Fruit fly (Drosophila melanogaster) whole organism, embryonic: Measurements from ENCODE around the gene CG43322.

Source experiments
- Adf1 ChIP-seq: fragments of 200-800 bp; sonication (Bioruptor generic); IDR thresholded peaks from 2 replicates; pipeline ENCODE4 v1.3.6; 2022; ENCODE audit warnings: missing biosample characterization, missing genetic modification characterization
- CG1024 ChIP-seq: fragments of 200-800 bp; sonication (Bioruptor generic); IDR thresholded peaks from 2 replicates; pipeline ENCODE4 v1.3.6; 2022; ENCODE audit warnings: missing biosample characterization, missing genetic modification characterization
- CG10462 ChIP-seq: fragments of 200-800 bp; sonication (Bioruptor generic); optimal IDR thresholded peaks from 2 replicates; lab custom pipeline; 2016; ENCODE audit warnings: missing biosample characterization, missing genetic modification characterization
- CG10543 ChIP-seq: fragments of 200-800 bp; sonication (Bioruptor generic); optimal IDR thresholded peaks from 3 replicates; lab custom pipeline; 2017; ENCODE audit warnings: missing biosample characterization, mild to moderate bottlenecking, missing genetic modification characterization, moderate library complexity
- CG10565 ChIP-seq: fragments of 200-800 bp; sonication (Bioruptor generic); optimal IDR thresholded peaks from 3 replicates; lab custom pipeline; 2016; ENCODE audit warnings: missing biosample characterization, mild to moderate bottlenecking, missing genetic modification characterization
- CG12071 ChIP-seq: fragments of 200-800 bp; sonication (Bioruptor generic); optimal IDR thresholded peaks from 3 replicates; lab custom pipeline; 2018; ENCODE audit warnings: missing biosample characterization, mild to moderate bottlenecking, missing genetic modification characterization
- CG14710 ChIP-seq: fragments of 200-800 bp; sonication (Bioruptor generic); optimal IDR thresholded peaks from 3 replicates; lab custom pipeline; 2019; ENCODE audit warnings: missing biosample characterization, mild to moderate bottlenecking, missing genetic modification characterization, moderate library complexity
- CG15601 ChIP-seq: fragments of 200-800 bp; sonication (Bioruptor generic); optimal IDR thresholded peaks from 3 replicates; lab custom pipeline; 2019; ENCODE audit warnings: missing biosample characterization, mild to moderate bottlenecking, missing genetic modification characterization, moderate library complexity
- CG1602 ChIP-seq: fragments of 200-800 bp; sonication (Bioruptor generic); optimal IDR thresholded peaks from 3 replicates; lab custom pipeline; 2016; ENCODE audit warnings: missing biosample characterization, missing genetic modification characterization
- CG17612 ChIP-seq: fragments of 200-800 bp; sonication (Bioruptor generic); IDR thresholded peaks from 2 replicates; pipeline ENCODE4 v1.3.6; 2022; ENCODE audit warnings: missing biosample characterization, missing genetic modification characterization
- CG17912 ChIP-seq: fragments of 200-800 bp; sonication (Bioruptor generic); optimal IDR thresholded peaks from 2 replicates; lab custom pipeline; 2018; ENCODE audit warnings: missing biosample characterization, mild to moderate bottlenecking, missing genetic modification characterization
- CG18011 ChIP-seq: fragments of 200-800 bp; sonication (Bioruptor generic); optimal IDR thresholded peaks from 2 replicates; lab custom pipeline; 2017; ENCODE audit warnings: missing biosample characterization, missing genetic modification characterization, mild to moderate bottlenecking, moderate library complexity, missing genotype
- CG30020 ChIP-seq: fragments of 200-800 bp; optimal IDR thresholded peaks from 2 replicates; lab custom pipeline; 2019; ENCODE audit warnings: missing biosample characterization, mild to moderate bottlenecking, missing genetic modification characterization, moderate library complexity
- CG30403 ChIP-seq: fragments of 200-800 bp; sonication (Bioruptor generic); optimal IDR thresholded peaks from 3 replicates; lab custom pipeline; 2016; ENCODE audit warnings: missing biosample characterization, missing genetic modification characterization
- CG33213 ChIP-seq: fragments of 200-800 bp; sonication (Bioruptor generic); optimal IDR thresholded peaks from 3 replicates; lab custom pipeline; 2016; ENCODE audit warnings: missing biosample characterization, missing genetic modification characterization
- CG4424 ChIP-seq: fragments of 200-800 bp; sonication (Bioruptor generic); optimal IDR thresholded peaks from 3 replicates; lab custom pipeline; 2016; ENCODE audit warnings: missing biosample characterization, missing genetic modification characterization
- CG6689 ChIP-seq: fragments of 200-800 bp; sonication (Bioruptor generic); IDR thresholded peaks from 2 replicates; pipeline ENCODE4 v1.3.6; 2022; ENCODE audit warnings: missing biosample characterization, missing genetic modification characterization
- CG6791 ChIP-seq: fragments of 200-800 bp; sonication (Bioruptor generic); IDR thresholded peaks from 3 replicates; pipeline ENCODE4 v1.3.6; 2022; ENCODE audit warnings: missing biosample characterization, missing genetic modification characterization; ENCODE audit not compliant: partially characterized antibody
- CG8281 ChIP-seq: fragments of 200-800 bp; sonication (Bioruptor generic); optimal IDR thresholded peaks from 2 replicates; lab custom pipeline; 2018; ENCODE audit warnings: missing biosample characterization, mild to moderate bottlenecking, missing genetic modification characterization, moderate library complexity
- CG8944 ChIP-seq: fragments of 200-800 bp; sonication (Bioruptor generic); optimal IDR thresholded peaks from 3 replicates; lab custom pipeline; 2016; ENCODE audit warnings: missing biosample characterization, missing genetic modification characterization
- CHES-1-like ChIP-seq: fragments of 200-800 bp; sonication (Bioruptor generic); optimal IDR thresholded peaks from 2 replicates; lab custom pipeline; 2016; ENCODE audit warnings: missing biosample characterization, missing genetic modification characterization
- Chrac-16 ChIP-seq: fragments of 200-800 bp; sonication (Bioruptor generic); optimal IDR thresholded peaks from 3 replicates; lab custom pipeline; 2016; ENCODE audit warnings: missing biosample characterization, missing genetic modification characterization
- D19B ChIP-seq: fragments of 200-800 bp; sonication (Bioruptor generic); optimal IDR thresholded peaks from 2 replicates; lab custom pipeline; 2017; ENCODE audit warnings: missing biosample characterization, mild to moderate bottlenecking, missing genetic modification characterization
- Dip3 ChIP-seq: fragments of 200-800 bp; sonication (Bioruptor generic); optimal IDR thresholded peaks from 3 replicates; lab custom pipeline; 2016; ENCODE audit warnings: missing biosample characterization, missing genetic modification characterization
- Jarid2 ChIP-seq: fragments of 200-800 bp; sonication (Bioruptor generic); optimal IDR thresholded peaks from 3 replicates; lab custom pipeline; 2017; ENCODE audit warnings: mild to moderate bottlenecking, missing biosample characterization, missing genetic modification reagents, missing genetic modification characterization
- NFAT ChIP-seq: fragments of 200-800 bp; sonication (Bioruptor generic); IDR thresholded peaks from 2 replicates; pipeline ENCODE4 v1.3.6; 2022; ENCODE audit warnings: missing biosample characterization, missing genetic modification characterization
- NK7.1 ChIP-seq: fragments of 200-800 bp; sonication (Bioruptor generic); optimal IDR thresholded peaks from 3 replicates; lab custom pipeline; 2016; ENCODE audit warnings: missing biosample characterization, missing genetic modification characterization
- Nf-YA ChIP-seq: fragments of 200-800 bp; sonication (Bioruptor generic); IDR thresholded peaks from 2 replicates; pipeline ENCODE4 v1.3.6; 2022; ENCODE audit warnings: missing biosample characterization, missing genetic modification characterization
- Ssrp ChIP-seq: fragments of 200-800 bp; sonication (Bioruptor generic); optimal IDR thresholded peaks from 2 replicates; lab custom pipeline; 2018; ENCODE audit warnings: missing biosample characterization, mild to moderate bottlenecking, missing genetic modification characterization, moderate library complexity
- Usf ChIP-seq: fragments of 200-800 bp; sonication (Bioruptor generic); optimal IDR thresholded peaks from 2 replicates; lab custom pipeline; 2017; ENCODE audit warnings: missing genotype, missing biosample characterization, missing genetic modification characterization
- btn ChIP-seq: fragments of 200-800 bp; sonication (Bioruptor generic); optimal IDR thresholded peaks from 2 replicates; lab custom pipeline; 2016; ENCODE audit warnings: missing biosample characterization, missing genetic modification characterization
- cad ChIP-seq: fragments of >200 bp; optimal IDR thresholded peaks from 2 replicates; lab custom pipeline; 2017; ENCODE audit warnings: missing biosample characterization, missing genetic modification characterization
- chif ChIP-seq, 2 experiments: fragments of 200-800 bp; sonication (Bioruptor generic); optimal IDR thresholded peaks; 3 replicates each; lab custom pipeline; 2016; ENCODE audit warnings: missing biosample characterization in 2 of 2, missing genetic modification characterization in 2 of 2
- chm ChIP-seq: fragments of 200-800 bp; sonication (Bioruptor generic); IDR thresholded peaks from 2 replicates; pipeline ENCODE4 v1.3.6; 2022; ENCODE audit warnings: missing biosample characterization, missing genetic modification characterization
- danr ChIP-seq: fragments of 200-800 bp; sonication (Bioruptor generic); IDR thresholded peaks from 2 replicates; pipeline ENCODE4 v1.3.6; 2022; ENCODE audit warnings: missing biosample characterization, missing genetic modification characterization
- dati ChIP-seq: fragments of 200-800 bp; sonication (Bioruptor generic); IDR thresholded peaks from 2 replicates; pipeline ENCODE4 v1.3.6; 2022; ENCODE audit warnings: missing biosample characterization, missing genetic modification characterization
- ems ChIP-seq: fragments of 200-800 bp; sonication (Bioruptor generic); optimal IDR thresholded peaks from 3 replicates; lab custom pipeline; 2016; ENCODE audit warnings: missing biosample characterization, missing genetic modification characterization
- fru ChIP-seq: fragments of >200 bp; optimal IDR thresholded peaks from 2 replicates; lab custom pipeline; 2017
- gem ChIP-seq: fragments of 200-800 bp; sonication (Bioruptor generic); optimal IDR thresholded peaks from 2 replicates; lab custom pipeline; 2019; ENCODE audit warnings: missing biosample characterization, mild to moderate bottlenecking, missing genetic modification characterization, moderate library complexity
- grn ChIP-seq: fragments of 200-800 bp; sonication (Bioruptor generic); optimal IDR thresholded peaks from 3 replicates; lab custom pipeline; 2017; ENCODE audit warnings: missing biosample characterization, missing genetic modification characterization
- gro ChIP-seq: fragments of 200-800 bp; sonication (Bioruptor generic); optimal IDR thresholded peaks from 2 replicates; lab custom pipeline; 2016; ENCODE audit warnings: missing biosample characterization, missing genetic modification characterization
- gt ChIP-seq: fragments of 200-800 bp; sonication (Bioruptor generic); IDR thresholded peaks from 2 replicates; pipeline ENCODE4 v1.3.6; 2022; ENCODE audit warnings: missing biosample characterization, missing genetic modification characterization
- ham ChIP-seq: fragments of 200-800 bp; sonication (Bioruptor generic); IDR thresholded peaks from 2 replicates; pipeline ENCODE4 v1.3.6; 2022; ENCODE audit warnings: missing biosample characterization, missing genetic modification characterization
- knrl ChIP-seq: fragments of 200-800 bp; sonication (Bioruptor generic); IDR thresholded peaks from 3 replicates; pipeline ENCODE4 v1.3.6; 2022; ENCODE audit warnings: missing biosample characterization, missing genetic modification characterization; ENCODE audit not compliant: partially characterized antibody
- lilli ChIP-seq: fragments of 200-800 bp; sonication (Bioruptor generic); optimal IDR thresholded peaks from 3 replicates; lab custom pipeline; 2016; ENCODE audit warnings: missing biosample characterization, missing genetic modification characterization
- nmo ChIP-seq: fragments of 200-800 bp; sonication (Bioruptor generic); optimal IDR thresholded peaks from 2 replicates; lab custom pipeline; 2018; ENCODE audit warnings: missing biosample characterization, mild to moderate bottlenecking, missing genetic modification characterization, moderate library complexity
- pita ChIP-seq: fragments of 200-800 bp; sonication (Bioruptor generic); optimal IDR thresholded peaks from 2 replicates; lab custom pipeline; 2017; ENCODE audit warnings: missing biosample characterization, mild to moderate bottlenecking, missing genetic modification characterization
- rib ChIP-seq: fragments of 200-800 bp; sonication (Bioruptor generic); IDR thresholded peaks from 2 replicates; pipeline ENCODE4 v1.3.6; 2022; ENCODE audit warnings: missing biosample characterization, missing genetic modification characterization
- scrt ChIP-seq: fragments of 200-800 bp; sonication (Bioruptor generic); optimal IDR thresholded peaks from 2 replicates; lab custom pipeline; 2018; ENCODE audit warnings: missing biosample characterization, mild to moderate bottlenecking, missing genetic modification characterization, moderate library complexity
- shn ChIP-seq: fragments of 200-800 bp; sonication (Bioruptor generic); optimal IDR thresholded peaks from 3 replicates; lab custom pipeline; 2016; ENCODE audit warnings: missing biosample characterization, missing genetic modification characterization
- slou ChIP-seq: fragments of 200-800 bp; sonication (Bioruptor generic); optimal IDR thresholded peaks from 3 replicates; lab custom pipeline; 2016; ENCODE audit warnings: missing biosample characterization, missing genetic modification characterization
- wdn ChIP-seq: fragments of 200-800 bp; sonication (Bioruptor generic); IDR thresholded peaks from 2 replicates; pipeline ENCODE4 v1.3.6; 2022; ENCODE audit warnings: missing biosample characterization, missing genetic modification characterization

Gene CG43322

dm6 chr2L:6967422-6968012, 45.7 kb upstream of the CG43322 start, which contains the start of gene Sumo:
Gene Sumo, minus strand, starts transcription at chr2L:6967644.
- TF ChIP-seq CG17612 (GFP tag; lab: Robert Waterston, UW) (no peak), nmo (GFP tag; lab: Kevin White, UChicago) (peak; percentile 50), knrl (GFP tag; lab: Robert Waterston, UW) (peak; percentile 99), CG18011 (GFP tag; lab: Kevin White, UChicago) (no peak), fru (lab: Kevin White, UChicago) (no peak), Nf-YA (GFP tag; lab: Robert Waterston, UW) (no peak), scrt (no peak), CG33213 (GFP tag; lab: Kevin White, UChicago) (no peak), CG30403 (GFP tag; lab: Kevin White, UChicago) (no peak), ham (GFP tag; lab: Robert Waterston, UW) (no peak), CG6791 (peak; percentile 100), CG17912 (GFP tag; lab: Kevin White, UChicago) (no peak), CG10462 (no peak), NFAT (peak; percentile 86), danr (GFP tag; lab: Robert Waterston, UW) (no peak), CG12071 (no peak), CHES-1-like (no peak), CG8281 (no peak), NK7.1 (GFP tag; lab: Kevin White, UChicago) (no peak), rib (GFP tag; lab: Robert Waterston, UW) (no peak), gt (GFP tag; lab: Robert Waterston, UW) (no peak), CG6689 (GFP tag; lab: Robert Waterston, UW) (no peak), Ssrp (tag; lab: Kevin White, UChicago) (no peak), shn (GFP tag; lab: Kevin White, UChicago) (no peak), lilli (GFP tag; lab: Kevin White, UChicago) (no peak), ems (GFP tag; lab: Kevin White, UChicago) (no peak), D19B (GFP tag; lab: Kevin White, UChicago) (no peak), CG1602 (GFP tag; lab: Kevin White, UChicago) (no peak), dati (no peak), CG14710 (peak; percentile 65), CG15601 (tag; lab: Kevin White, UChicago) (no peak), wdn (no peak), CG1024 (GFP tag; lab: Robert Waterston, UW) (0 out of 2 replicates have a peak, but pooled peaks have one; percentile 17), Usf (peak; percentile 25), pita (no peak), cad (no peak), CG10565 (GFP tag; lab: Kevin White, UChicago) (no peak), chif (GFP tag; optimal IDR thresholded peaks at IDR 0.05; lab: Kevin White, UChicago) (no peak), chm (peak; percentile 49; the same call in 1 of the 2 replicates), gem (tag; lab: Kevin White, UChicago) (peak; percentile 21), slou (GFP tag; lab: Kevin White, UChicago) (no peak), Dip3 (GFP tag; lab: Kevin White, UChicago) (no peak), Jarid2 (GFP tag; lab: Kevin White, UChicago) (peak; percentile 35), CG8944 (GFP tag; lab: Kevin White, UChicago) (no peak), CG10543 (GFP tag; lab: Kevin White, UChicago) (peak; percentile 41), gro (GFP tag; lab: Kevin White, UChicago) (no peak), CG4424 (GFP tag; lab: Kevin White, UChicago) (peak; percentile 20), grn (GFP tag; lab: Kevin White, UChicago) (no peak), btn (no peak), Adf1 (no peak), CG30020 (tag; lab: Kevin White, UChicago) (peak; percentile 69), Chrac-16 (GFP tag; lab: Kevin White, UChicago) (no peak)
